Worm (Caenorhabditis elegans): ENCODE results near the gene gpcp-1.

DNA sequence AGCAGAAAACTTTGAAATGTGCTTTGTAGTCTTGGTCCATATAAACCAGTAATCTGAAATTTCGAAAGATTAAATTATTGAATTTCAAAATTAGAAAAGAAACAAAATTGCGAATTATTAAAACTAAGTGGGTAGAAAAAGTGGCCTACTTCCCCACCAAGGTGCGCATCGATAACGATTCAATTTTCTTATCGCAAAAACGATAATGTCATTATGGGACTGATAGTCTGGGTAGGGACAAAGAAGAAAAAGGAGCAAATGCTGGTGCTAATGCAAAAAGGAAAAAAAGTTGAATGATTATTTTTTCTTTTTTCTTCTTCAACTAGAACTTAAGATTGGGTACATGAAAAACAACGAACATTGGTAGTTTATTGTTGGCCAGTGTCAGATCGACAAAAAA lies at the start of gene gpcp-1:
- TF ChIP-seq elt-3 (tag; optimal IDR thresholded peaks at IDR 0.05) (no peak), lin-39 (tag; optimal IDR thresholded peaks at IDR 0.05) (no peak), nhr-85 (tag) (no peak), nhr-237 (tag; optimal IDR thresholded peaks at IDR 0.05) (no peak), dsc-1 (tag; optimal IDR thresholded peaks at IDR 0.05) (no peak), blmp-1 (tag; optimal IDR thresholded peaks at IDR 0.05) (no peak), tbx-2 (tag; optimal IDR thresholded peaks at IDR 0.05) (no peak)

Measured in whole organism, L1 larva.